Worm (Caenorhabditis elegans) whole organism, young adult: Measurements from ENCODE around the gene rfp-1.

Experiments used
- B0019.2 ChIP-seq: fragments of 200-800 bp; sonication (Bioruptor generic); conservative IDR thresholded peaks from 2 replicates; pipeline ENCODE4 v1.3.6; 2022; ENCODE audit warnings: missing genetic modification reagents, missing genetic modification characterization, missing compliant biosample characterization
- D2030.7 ChIP-seq: fragments of 200-800 bp; sonication (Bioruptor generic); IDR thresholded peaks from 2 replicates; pipeline ENCODE4 v1.3.6; 2022; ENCODE audit warnings: missing genetic modification reagents, missing genetic modification characterization, missing compliant biosample characterization
- K12H6.12 ChIP-seq: fragments of 200-800 bp; sonication (Bioruptor generic); optimal IDR thresholded peaks from 2 replicates; lab custom pipeline; 2018; ENCODE audit warnings: mild to moderate bottlenecking, missing genetic modification characterization, missing compliant biosample characterization
- atf-7 ChIP-seq: sonication (generic microtip); optimal IDR thresholded peaks from 2 replicates; lab custom pipeline; 2017; ENCODE audit warnings: mild to moderate bottlenecking, missing genetic modification characterization, missing compliant biosample characterization
- attf-3 ChIP-seq: fragments of 200-800 bp; sonication (Bioruptor generic); conservative IDR thresholded peaks from 2 replicates; pipeline ENCODE4 v1.3.6; 2022; ENCODE audit warnings: missing genetic modification reagents, missing genetic modification characterization, missing compliant biosample characterization
- cebp-1 ChIP-seq, 2 experiments: fragments of 200-800 bp in 1 of 2; sonication (Bioruptor generic) in 1 of 2; sonication (generic microtip) in 1 of 2; IDR thresholded peaks in 1 of 2; optimal IDR thresholded peaks in 1 of 2; 2 replicates each; pipeline versions ENCODE4 v1.3.6 to Lab custom; 2017 to 2022; ENCODE audit warnings: missing compliant biosample characterization in 2 of 2, missing genetic modification characterization in 2 of 2, mild to moderate bottlenecking in 1 of 2, missing genetic modification reagents in 1 of 2, moderate library complexity in 1 of 2
- dpl-1 ChIP-seq: fragments of 150-350 bp; optimal IDR thresholded peaks from 2 replicates; lab custom pipeline; 2014; ENCODE audit warnings: missing biosample characterization, missing genetic modification reagents, missing genetic modification characterization
- lin-40 ChIP-seq: sonication (generic microtip); optimal IDR thresholded peaks from 2 replicates; lab custom pipeline; 2016; ENCODE audit warnings: missing genetic modification characterization, mild to moderate bottlenecking, missing compliant biosample characterization, missing genotype, missing genetic modification reagents
- nfyb-1 ChIP-seq: fragments of 200-800 bp; sonication (Bioruptor generic); IDR thresholded peaks from 2 replicates; pipeline ENCODE4 v1.3.6; 2022; ENCODE audit warnings: missing genetic modification reagents, missing genetic modification characterization, missing compliant biosample characterization
- unc-62 ChIP-seq: fragments of 150-350 bp; optimal IDR thresholded peaks from 2 replicates; lab custom pipeline; 2014; ENCODE audit warnings: missing biosample characterization, missing genetic modification reagents, missing genetic modification characterization

ce11 chrIII:8358213-8358672 is at the start of gene rfp-1, which contains the start of gene R05D3.8:
- TF ChIP-seq D2030.7 (GFP tag; lab: Robert Waterston, UW), result peak; percentile 61; the same call in 1 of the 2 replicates
- TF ChIP-seq cebp-1 (GFP tag; IDR thresholded peaks at IDR 0.05; lab: Robert Waterston, UW), result no peak
- TF ChIP-seq cebp-1 (tag; optimal IDR thresholded peaks at IDR 0.05; lab: Kevin White, UChicago), result peak; percentile 67
- TF ChIP-seq unc-62 (GFP tag; lab: Kevin White, UChicago), result no peak
- 0 out of 2 replicates have a peak, but pooled peaks have one; percentile 8 for TF ChIP-seq B0019.2 (GFP tag; lab: Robert Waterston, UW)
- peak; percentile 68 for TF ChIP-seq attf-3 (GFP tag; lab: Robert Waterston, UW)
- TF ChIP-seq nfyb-1 (GFP tag; lab: Robert Waterston, UW), result peak; percentile 67; the same call in 1 of the 2 replicates
- peak; percentile 47 for TF ChIP-seq lin-40 (tag; lab: Kevin White, UChicago)
- TF ChIP-seq atf-7 (tag; lab: Kevin White, UChicago), result no peak
- peak; percentile 28 for TF ChIP-seq dpl-1 (GFP tag; lab: Kevin White, UChicago)
- no peak for TF ChIP-seq K12H6.12 (tag; lab: Kevin White, UChicago)
